Fruit fly (Drosophila melanogaster) whole organism, embryonic: Measurements from ENCODE around the gene Psf3.

Experiments
- Antp ChIP-seq: fragments of 200-800 bp; sonication (Bioruptor generic); optimal IDR thresholded peaks from 3 replicates; lab custom pipeline; 2016; ENCODE audit warnings: missing biosample characterization, missing genetic modification characterization
- CG11085 ChIP-seq: fragments of 200-800 bp; sonication (Bioruptor generic); IDR thresholded peaks from 2 replicates; pipeline ENCODE4 v1.3.6; 2022; ENCODE audit warnings: missing biosample characterization, missing genetic modification characterization
- CG11456 ChIP-seq: fragments of 200-800 bp; sonication (Bioruptor generic); IDR thresholded peaks from 3 replicates; pipeline ENCODE4 v1.3.6; 2022; ENCODE audit warnings: missing biosample characterization, missing genetic modification characterization
- CG11504 ChIP-seq: fragments of 200-800 bp; sonication (Bioruptor generic); optimal IDR thresholded peaks from 3 replicates; lab custom pipeline; 2019; ENCODE audit warnings: missing biosample characterization, mild to moderate bottlenecking, missing genetic modification characterization, moderate library complexity
- CG14710 ChIP-seq: fragments of 200-800 bp; sonication (Bioruptor generic); optimal IDR thresholded peaks from 3 replicates; lab custom pipeline; 2019; ENCODE audit warnings: missing biosample characterization, mild to moderate bottlenecking, missing genetic modification characterization, moderate library complexity
- CG1529 ChIP-seq: fragments of 200-800 bp; sonication (Bioruptor generic); optimal IDR thresholded peaks from 3 replicates; lab custom pipeline; 2018; ENCODE audit warnings: missing biosample characterization, missing genetic modification characterization
- CG15514 ChIP-seq: fragments of 200-800 bp; sonication (Bioruptor generic); optimal IDR thresholded peaks from 3 replicates; lab custom pipeline; 2017; ENCODE audit warnings: missing biosample characterization, missing genetic modification characterization, mild to moderate bottlenecking, moderate library complexity, missing genetic modification reagents
- CG15601 ChIP-seq: fragments of 200-800 bp; sonication (Bioruptor generic); optimal IDR thresholded peaks from 3 replicates; lab custom pipeline; 2019; ENCODE audit warnings: missing biosample characterization, mild to moderate bottlenecking, missing genetic modification characterization, moderate library complexity
- CG18619 ChIP-seq: fragments of 200-800 bp; sonication (Bioruptor generic); optimal IDR thresholded peaks from 3 replicates; lab custom pipeline; 2017; ENCODE audit warnings: missing biosample characterization, mild to moderate bottlenecking, missing genetic modification characterization
- CG3065 ChIP-seq: fragments of 200-800 bp; sonication (Bioruptor generic); optimal IDR thresholded peaks from 2 replicates; lab custom pipeline; 2016; ENCODE audit warnings: missing biosample characterization, missing genetic modification characterization
- CG34224 ChIP-seq: fragments of 200-800 bp; sonication (Bioruptor generic); IDR thresholded peaks from 3 replicates; pipeline ENCODE4 v1.3.6; 2022; ENCODE audit warnings: missing biosample characterization, missing genetic modification characterization; ENCODE audit not compliant: partially characterized antibody
- CG4707 ChIP-seq: fragments of 200-800 bp; sonication (Bioruptor generic); optimal IDR thresholded peaks from 2 replicates; lab custom pipeline; 2018; ENCODE audit warnings: missing biosample characterization, mild to moderate bottlenecking, missing genetic modification characterization, moderate library complexity
- CG5180 ChIP-seq: fragments of 200-800 bp; sonication (Bioruptor generic); optimal IDR thresholded peaks from 3 replicates; lab custom pipeline; 2017; ENCODE audit warnings: missing biosample characterization, missing genetic modification characterization, mild to moderate bottlenecking, moderate library complexity, missing genetic modification reagents
- CG6254 ChIP-seq: fragments of 200-800 bp; sonication (Bioruptor generic); optimal IDR thresholded peaks from 3 replicates; lab custom pipeline; 2017; ENCODE audit warnings: mild to moderate bottlenecking, missing biosample characterization, missing genetic modification reagents, missing genetic modification characterization
- CG6791 ChIP-seq: fragments of 200-800 bp; sonication (Bioruptor generic); IDR thresholded peaks from 3 replicates; pipeline ENCODE4 v1.3.6; 2022; ENCODE audit warnings: missing biosample characterization, missing genetic modification characterization; ENCODE audit not compliant: partially characterized antibody
- CG6854 ChIP-seq: fragments of 200-800 bp; sonication (Bioruptor generic); optimal IDR thresholded peaks from 3 replicates; lab custom pipeline; 2017; ENCODE audit warnings: missing biosample characterization, mild to moderate bottlenecking, missing genetic modification characterization
- CG8388 ChIP-seq: fragments of 200-800 bp; sonication (Bioruptor generic); optimal IDR thresholded peaks from 2 replicates; lab custom pipeline; 2019; ENCODE audit warnings: missing biosample characterization, mild to moderate bottlenecking, missing genetic modification characterization, moderate library complexity
- CG8924 ChIP-seq: fragments of 200-800 bp; optimal IDR thresholded peaks from 3 replicates; lab custom pipeline; 2019; ENCODE audit warnings: missing biosample characterization, mild to moderate bottlenecking, missing genetic modification characterization, moderate library complexity
- CrebB ChIP-seq: fragments of 200-800 bp; sonication (Bioruptor generic); optimal IDR thresholded peaks from 3 replicates; lab custom pipeline; 2018; ENCODE audit warnings: missing biosample characterization, mild to moderate bottlenecking, missing genetic modification characterization
- Dad ChIP-seq: fragments of 200-800 bp; sonication (Bioruptor generic); optimal IDR thresholded peaks from 3 replicates; lab custom pipeline; 2016; ENCODE audit warnings: missing biosample characterization, missing genetic modification characterization
- Dbx ChIP-seq: fragments of 200-800 bp; sonication (Bioruptor generic); IDR thresholded peaks from 3 replicates; pipeline ENCODE4 v1.3.6; 2022; ENCODE audit warnings: missing biosample characterization, missing genetic modification characterization
- Elba2 ChIP-seq: fragments of 200-800 bp; sonication (Bioruptor generic); optimal IDR thresholded peaks from 3 replicates; lab custom pipeline; 2016; ENCODE audit warnings: missing biosample characterization, missing genetic modification characterization
- Myb ChIP-seq: fragments of 200-800 bp; sonication (Bioruptor generic); optimal IDR thresholded peaks from 2 replicates; lab custom pipeline; 2016; ENCODE audit warnings: missing biosample characterization, missing genetic modification characterization
- Nf-YB ChIP-seq: fragments of 200-800 bp; sonication (Bioruptor generic); optimal IDR thresholded peaks from 3 replicates; lab custom pipeline; 2019; ENCODE audit warnings: missing biosample characterization, mild to moderate bottlenecking, missing genetic modification characterization, moderate library complexity
- Oli ChIP-seq: fragments of 200-800 bp; sonication (Bioruptor generic); optimal IDR thresholded peaks from 2 replicates; lab custom pipeline; 2018; ENCODE audit warnings: missing biosample characterization, mild to moderate bottlenecking, missing genetic modification characterization, moderate library complexity
- Pdp1 ChIP-seq, 2 experiments: fragments of 200-800 bp; sonication (Bioruptor generic); optimal IDR thresholded peaks; 3 replicates each; lab custom pipeline; 2016; ENCODE audit warnings: missing biosample characterization in 2 of 2, missing genetic modification characterization in 2 of 2, mild to moderate bottlenecking in 1 of 2, moderate library complexity in 1 of 2
- Ravus ChIP-seq: fragments of 200-800 bp; sonication (Bioruptor generic); IDR thresholded peaks from 2 replicates; pipeline ENCODE4 v1.3.6; 2022; ENCODE audit warnings: missing biosample characterization, missing genetic modification characterization
- Ssrp ChIP-seq: fragments of 200-800 bp; sonication (Bioruptor generic); optimal IDR thresholded peaks from 2 replicates; lab custom pipeline; 2018; ENCODE audit warnings: missing biosample characterization, mild to moderate bottlenecking, missing genetic modification characterization, moderate library complexity
- ap ChIP-seq: fragments of 200-800 bp; sonication (Bioruptor generic); IDR thresholded peaks from 2 replicates; pipeline ENCODE4 v1.3.6; 2022; ENCODE audit warnings: missing biosample characterization, missing genetic modification characterization
- bigmax ChIP-seq: fragments of 200-800 bp; sonication (Bioruptor generic); optimal IDR thresholded peaks from 2 replicates; lab custom pipeline; 2018; ENCODE audit warnings: missing biosample characterization, mild to moderate bottlenecking, missing genetic modification characterization
- cg ChIP-seq: fragments of 200-800 bp; sonication (Bioruptor generic); optimal IDR thresholded peaks from 3 replicates; lab custom pipeline; 2019; ENCODE audit warnings: missing biosample characterization, mild to moderate bottlenecking, missing genetic modification characterization, moderate library complexity
- da ChIP-seq: fragments of 200-800 bp; sonication (Bioruptor generic); optimal IDR thresholded peaks from 2 replicates; lab custom pipeline; 2016; ENCODE audit warnings: missing biosample characterization, missing genetic modification characterization
- grn ChIP-seq: fragments of 200-800 bp; sonication (Bioruptor generic); optimal IDR thresholded peaks from 3 replicates; lab custom pipeline; 2017; ENCODE audit warnings: missing biosample characterization, missing genetic modification characterization
- gro ChIP-seq: fragments of 200-800 bp; sonication (Bioruptor generic); optimal IDR thresholded peaks from 2 replicates; lab custom pipeline; 2016; ENCODE audit warnings: missing biosample characterization, missing genetic modification characterization
- ind ChIP-seq: fragments of 200-800 bp; sonication (Bioruptor generic); optimal IDR thresholded peaks from 3 replicates; lab custom pipeline; 2016; ENCODE audit warnings: missing biosample characterization, missing genetic modification characterization
- kah ChIP-seq: fragments of 200-800 bp; sonication (Bioruptor generic); optimal IDR thresholded peaks from 2 replicates; lab custom pipeline; 2018; ENCODE audit warnings: missing biosample characterization, mild to moderate bottlenecking, missing genetic modification characterization
- klu ChIP-seq: fragments of 200-800 bp; sonication (Bioruptor generic); IDR thresholded peaks from 2 replicates; pipeline ENCODE4 v1.3.6; 2022; ENCODE audit warnings: missing biosample characterization, missing genetic modification characterization
- lab ChIP-seq: fragments of 200-800 bp; sonication (Bioruptor generic); optimal IDR thresholded peaks from 3 replicates; lab custom pipeline; 2017; ENCODE audit warnings: missing biosample characterization, missing genetic modification characterization, mild to moderate bottlenecking, moderate library complexity, missing genetic modification reagents
- lola ChIP-seq, 3 experiments: fragments of >200 bp in 2 of 3; fragments of 200-800 bp in 1 of 3; sonication (Bioruptor generic) in 1 of 3; optimal IDR thresholded peaks; 2 replicates each; lab custom pipeline; 2017 to 2019; ENCODE audit warnings: missing biosample characterization in 3 of 3, missing genetic modification characterization in 3 of 3, mild to moderate bottlenecking in 1 of 3, moderate library complexity in 1 of 3
- lov ChIP-seq, 2 experiments: fragments of 200-800 bp in 1 of 2; fragments of >200 bp in 1 of 2; sonication (Bioruptor generic) in 1 of 2; IDR thresholded peaks in 1 of 2; optimal IDR thresholded peaks in 1 of 2; 2 replicates in 1 of 2; 3 replicates in 1 of 2; pipeline versions ENCODE4 v1.3.6 to Lab custom; 2017 to 2022; ENCODE audit warnings: missing biosample characterization in 1 of 2, missing genetic modification characterization in 1 of 2
- mirr ChIP-seq: fragments of 200-800 bp; sonication (Bioruptor generic); optimal IDR thresholded peaks from 3 replicates; lab custom pipeline; 2018; ENCODE audit warnings: missing biosample characterization, mild to moderate bottlenecking, missing genetic modification characterization
- odd ChIP-seq: fragments of 200-800 bp; sonication (Bioruptor generic); optimal IDR thresholded peaks from 2 replicates; lab custom pipeline; 2017; ENCODE audit warnings: missing biosample characterization, mild to moderate bottlenecking, missing genetic modification characterization
- otp ChIP-seq: fragments of 200-800 bp; sonication (Bioruptor generic); IDR thresholded peaks from 3 replicates; pipeline ENCODE4, ENCODE4 v1.3.6; 2022; ENCODE audit warnings: missing biosample characterization, missing genetic modification characterization
- schlank ChIP-seq: fragments of 200-800 bp; sonication (Bioruptor generic); optimal IDR thresholded peaks from 2 replicates; lab custom pipeline; 2018; ENCODE audit warnings: missing biosample characterization, mild to moderate bottlenecking, missing genetic modification characterization
- sens-2 ChIP-seq: fragments of 200-800 bp; sonication (Bioruptor generic); IDR thresholded peaks from 2 replicates; pipeline ENCODE4 v1.3.6; 2022; ENCODE audit warnings: missing biosample characterization, missing genetic modification characterization
- sob ChIP-seq: fragments of 200-800 bp; sonication (Bioruptor generic); IDR thresholded peaks from 2 replicates; pipeline ENCODE4 v1.3.6; 2022; ENCODE audit warnings: missing biosample characterization, missing genetic modification characterization
- tll ChIP-seq, 2 experiments: fragments of 200-800 bp in 1 of 2; fragments of >200 bp in 1 of 2; sonication (Bioruptor generic) in 1 of 2; optimal IDR thresholded peaks; 2 replicates each; lab custom pipeline; 2017 to 2019; ENCODE audit warnings: missing biosample characterization in 2 of 2, missing genetic modification characterization in 2 of 2, mild to moderate bottlenecking in 1 of 2, moderate library complexity in 1 of 2
- wor ChIP-seq: fragments of 200-800 bp; sonication (Bioruptor generic); IDR thresholded peaks from 2 replicates; pipeline ENCODE4 v1.3.6; 2022; ENCODE audit warnings: missing biosample characterization, missing genetic modification characterization
- yki ChIP-seq: fragments of >200 bp; optimal IDR thresholded peaks from 3 replicates; lab custom pipeline; 2018

Psf3 gene

DNA sequence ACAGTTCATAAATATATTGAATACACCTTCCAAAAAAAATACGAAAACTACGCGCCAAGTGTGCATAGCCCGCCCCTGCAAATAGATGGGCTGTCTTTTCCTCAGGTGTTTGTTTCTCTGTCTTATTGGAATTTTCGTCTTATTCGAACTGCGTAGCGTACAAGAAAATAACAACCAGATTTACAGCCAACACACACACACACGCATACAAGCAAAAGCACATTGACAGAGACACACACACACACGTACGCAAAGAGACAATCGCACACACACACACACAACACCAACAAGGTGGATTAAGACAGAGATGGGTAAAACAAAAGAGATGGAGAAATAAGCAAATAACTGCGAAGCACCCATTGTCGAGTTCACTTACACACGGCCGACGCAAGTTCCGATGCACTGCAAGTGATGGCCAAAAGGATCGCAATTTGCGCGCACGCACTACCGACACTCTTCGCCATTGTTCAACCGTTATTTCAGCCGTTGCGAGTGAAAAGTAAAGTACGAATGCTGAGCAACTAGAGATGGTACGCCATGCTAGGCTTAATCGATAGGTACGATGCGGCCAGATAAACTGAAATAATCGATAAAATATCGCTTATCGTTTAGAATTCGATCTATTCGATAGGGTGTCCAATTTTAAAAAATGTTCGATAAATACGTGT lies 19.8 kb downstream of the Psf3 start (continued):
- TF ChIP-seq lab (GFP tag; lab: Kevin White, UChicago) (peak; percentile 14), Elba2 (GFP tag; lab: Kevin White, UChicago) (peak; percentile 17), grn (GFP tag; lab: Kevin White, UChicago) (no peak), CG6791 (peak; percentile 96), ap (no peak), da (no peak), lola (GFP tag; optimal IDR thresholded peaks at IDR 0.05; lab: Kevin White, UChicago) (no peak), CG8388 (no peak), CG11085 (GFP tag; lab: Robert Waterston, UW) (no peak), CrebB (tag; lab: Kevin White, UChicago) (no peak), bigmax (GFP tag; lab: Kevin White, UChicago) (no peak), CG34224 (GFP tag; lab: Robert Waterston, UW) (peak; percentile 91), CG15514 (GFP tag; lab: Kevin White, UChicago) (peak; percentile 46), Nf-YB (GFP tag; lab: Kevin White, UChicago) (no peak), Ravus (no peak), CG18619 (GFP tag; lab: Kevin White, UChicago) (no peak), wor (GFP tag; lab: Robert Waterston, UW) (no peak), Oli (tag; lab: Kevin White, UChicago) (no peak), CG6254 (no peak), sob (no peak; the same call in 1 of the 2 replicates), CG1529 (GFP tag; lab: Kevin White, UChicago) (no peak), CG5180 (GFP tag; lab: Kevin White, UChicago) (no peak), kah (GFP tag; lab: Kevin White, UChicago) (peak; percentile 15), Antp (GFP tag; lab: Kevin White, UChicago) (no peak), klu (no peak), schlank (tag; lab: Kevin White, UChicago) (no peak), CG3065 (GFP tag; lab: Kevin White, UChicago) (no peak), sens-2 (GFP tag; lab: Robert Waterston, UW) (no peak), CG11456 (GFP tag; lab: Robert Waterston, UW) (no peak), CG8924 (tag; lab: Kevin White, UChicago) (peak; percentile 61), ind (GFP tag; lab: Kevin White, UChicago) (no peak), CG14710 (no peak), CG15601 (tag; lab: Kevin White, UChicago) (peak; percentile 33), CG11504 (tag; lab: Kevin White, UChicago) (peak; percentile 18), gro (peak; percentile 33), CG4707 (GFP tag; lab: Kevin White, UChicago) (no peak), Ssrp (tag; lab: Kevin White, UChicago) (no peak), cg (peak; percentile 97), otp (no peak), mirr (GFP tag; lab: Kevin White, UChicago) (peak; percentile 31), yki (lab: Kevin White, UChicago) (no peak), Dbx (GFP tag; lab: Robert Waterston, UW) (0 out of 3 replicates have a peak, but pooled peaks have one; percentile 52), Dad (GFP tag; lab: Kevin White, UChicago) (no peak), CG6854 (GFP tag; lab: Kevin White, UChicago) (peak; percentile 31), tll (GFP tag; optimal IDR thresholded peaks at IDR 0.05; lab: Kevin White, UChicago) (no peak), Myb (GFP tag; lab: Kevin White, UChicago) (peak; percentile 65), Pdp1 (GFP tag; optimal IDR thresholded peaks at IDR 0.05; lab: Kevin White, UChicago) (peak in 1 of 2 experiments; percentile 2), odd (GFP tag; lab: Kevin White, UChicago) (no peak), lov (optimal IDR thresholded peaks at IDR 0.05; lab: Kevin White, UChicago) (no peak), lov (GFP tag; IDR thresholded peaks at IDR 0.05; lab: Robert Waterston, UW) (no peak)
